Worm (Caenorhabditis elegans): Measurements from ENCODE around the gene rsp-6.

The rsp-6 gene

DNA sequence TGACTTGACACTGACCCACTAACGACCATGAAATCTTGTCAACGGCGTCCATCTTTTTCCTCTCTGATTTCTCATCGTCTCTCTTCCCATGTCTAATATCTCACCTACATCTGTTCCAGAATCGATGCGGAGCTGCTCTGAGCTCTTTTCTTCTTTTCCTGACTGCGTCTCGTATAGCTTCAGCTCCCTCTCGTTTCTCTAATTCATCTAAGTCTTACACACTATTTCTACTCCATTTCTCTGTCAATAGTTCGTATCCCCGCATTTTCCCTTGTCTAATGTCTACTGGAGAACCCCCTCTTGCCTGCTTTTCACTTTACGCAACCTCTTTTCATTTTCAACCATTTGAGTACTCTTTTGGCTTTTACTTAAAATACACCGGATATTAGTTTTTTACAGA lies 26.8 kb upstream of the rsp-6 start, which contains the start of gene ric-3 (continued):
- TF ChIP-seq rnt-1 (tag; optimal IDR thresholded peaks at IDR 0.05) (no peak), pax-1 (tag; optimal IDR thresholded peaks at IDR 0.05) (no peak), dmd-4 (tag; optimal IDR thresholded peaks at IDR 0.05; ENCODE audit: borderline replicate concordance) (peak; percentile 13), ceh-45 (GFP tag; IDR thresholded peaks at IDR 0.05) (no peak), ceh-34 (tag; optimal IDR thresholded peaks at IDR 0.05) (peak; percentile 7), ceh-31 (tag; optimal IDR thresholded peaks at IDR 0.05) (peak; percentile 70)

- peak; percentile 81 for TF ChIP-seq C08G9.2 (tag; optimal IDR thresholded peaks at IDR 0.05)
- TF ChIP-seq sdc-2 (tag; optimal IDR thresholded peaks at IDR 0.05): no peak
- no peak for TF ChIP-seq fkh-10 (GFP tag; optimal IDR thresholded peaks at IDR 0.05)
- peak; percentile 74 for TF ChIP-seq tbx-7 (tag; optimal IDR thresholded peaks at IDR 0.05)
- no peak for TF ChIP-seq mec-3 (tag; optimal IDR thresholded peaks at IDR 0.05; ENCODE audit: borderline replicate concordance)
- TF ChIP-seq tbx-2 (tag; optimal IDR thresholded peaks at IDR 0.05): peak; percentile 21
- TF ChIP-seq zip-5 (tag; optimal IDR thresholded peaks at IDR 0.05): peak; percentile 46
- peak; percentile 49 for TF ChIP-seq ceh-2 (tag; optimal IDR thresholded peaks at IDR 0.05)
- no peak for TF ChIP-seq hlh-13 (GFP tag; optimal IDR thresholded peaks at IDR 0.05)
- peak; percentile 58 for TF ChIP-seq ets-4 (tag; optimal IDR thresholded peaks at IDR 0.05)
- TF ChIP-seq ceh-18 (tag; optimal IDR thresholded peaks at IDR 0.05): peak; percentile 18
- TF ChIP-seq elt-2 (tag; optimal IDR thresholded peaks at IDR 0.05): peak; percentile 27
- peak; percentile 6 for TF ChIP-seq ceh-14 (tag; optimal IDR thresholded peaks at IDR 0.05)
- TF ChIP-seq hlh-6 (tag; optimal IDR thresholded peaks at IDR 0.05): no peak
- peak; percentile 52 for TF ChIP-seq ceh-31 (tag; optimal IDR thresholded peaks at IDR 0.05)
These were observed 25.5 kb upstream of the rsp-6 start for ce11 chrIV:7816402-7817102.

DNA sequence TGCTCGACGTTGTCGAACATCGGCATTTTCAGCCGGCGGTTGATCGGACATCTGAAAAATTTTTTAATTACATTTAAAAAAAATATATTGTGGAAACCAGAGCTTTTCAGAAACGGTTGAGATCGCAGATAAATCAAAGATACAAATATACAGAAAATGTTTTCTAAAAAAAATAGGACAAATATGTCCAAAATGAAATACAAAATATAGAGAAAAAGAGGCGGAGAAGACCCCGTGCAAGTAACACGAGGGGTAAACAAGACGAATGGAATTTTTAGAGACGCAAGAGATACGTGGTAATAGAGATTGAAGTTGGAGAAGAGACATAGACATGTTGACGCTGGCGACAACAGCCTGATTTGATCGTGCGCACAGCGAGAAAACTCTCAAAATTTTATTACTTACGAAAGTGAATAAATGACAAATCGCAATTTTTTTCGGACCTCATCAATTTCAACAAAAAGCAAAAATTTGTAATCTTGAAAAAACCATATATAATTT lies 24.7 kb upstream of the rsp-6 start, which contains the start of gene cdgs-1:
cdgs-1 (minus strand) TSS at position 51 of the 501 bp plus-strand sequence.
- TF ChIP-seq syd-9 (tag; optimal IDR thresholded peaks at IDR 0.05) (no peak), ceh-6 (GFP tag; optimal IDR thresholded peaks at IDR 0.05) (no peak), nfya-1 (tag; optimal IDR thresholded peaks at IDR 0.05) (peak; percentile 31), hlh-30 (tag; optimal IDR thresholded peaks at IDR 0.05; ENCODE audit: insufficient read depth) (peak; percentile 68), unc-42 (tag; optimal IDR thresholded peaks at IDR 0.05) (peak; percentile 78)

DNA sequence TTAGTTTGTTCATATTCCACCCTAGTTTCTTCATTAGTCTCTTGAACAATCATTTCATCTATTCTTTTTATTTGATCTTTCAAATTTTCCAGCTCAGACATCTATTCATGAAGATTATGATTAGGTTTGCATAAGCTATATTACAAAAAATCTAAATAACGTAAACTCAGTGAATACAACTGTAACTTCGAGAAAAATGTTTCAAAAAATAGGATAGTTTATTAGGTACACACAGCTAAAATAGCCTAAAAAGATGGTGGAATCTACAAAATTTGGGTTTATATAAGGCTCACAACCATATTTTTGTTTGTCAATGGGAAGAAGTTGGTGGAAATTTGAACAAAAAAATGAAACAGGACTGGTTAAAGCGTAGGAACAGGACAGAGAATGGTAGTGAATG lies 21.7 kb upstream of the rsp-6 start, which contains the start of gene zgpa-1:
zgpa-1 (minus strand) TSS at position 101 of the 400 bp plus-strand sequence.
- TF ChIP-seq C38D4.7 (GFP tag; optimal IDR thresholded peaks at IDR 0.05) (no peak), pax-1 (tag; optimal IDR thresholded peaks at IDR 0.05) (no peak), eyg-1 (tag; optimal IDR thresholded peaks at IDR 0.05) (no peak), mec-3 (tag; optimal IDR thresholded peaks at IDR 0.05; ENCODE audit: borderline replicate concordance) (no peak), ceh-2 (tag; optimal IDR thresholded peaks at IDR 0.05) (no peak), unc-3 (GFP tag; conservative IDR thresholded peaks at IDR 0.05) (no peak), unc-3 (tag; optimal IDR thresholded peaks at IDR 0.05) (no peak), dve-1 (tag; optimal IDR thresholded peaks at IDR 0.05) (no peak), hlh-30 (tag; optimal IDR thresholded peaks at IDR 0.05; ENCODE audit: insufficient read depth) (no peak)

DNA sequence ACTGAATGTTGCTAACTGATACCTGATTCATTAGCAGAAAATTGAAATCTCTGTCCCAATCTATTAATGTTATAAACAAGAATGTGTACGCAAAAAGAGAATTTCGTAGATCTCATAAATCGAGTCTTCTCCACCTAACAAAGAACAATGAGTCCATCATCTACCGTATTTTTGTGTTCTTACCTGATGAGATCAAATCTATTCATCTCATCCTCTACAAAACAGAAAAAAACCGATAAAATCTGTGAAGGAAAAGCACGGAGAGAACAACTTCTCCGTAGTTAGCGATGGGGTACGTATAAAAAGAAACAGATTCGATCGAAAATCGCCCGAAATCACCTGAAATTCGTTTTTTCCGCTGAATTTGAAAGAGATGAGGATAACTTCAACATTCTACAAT lies 17.6 kb upstream of the rsp-6 start, which contains the start of gene C33H5.1:
C33H5.1 (plus strand) TSS at position 330 of the 400 bp plus-strand sequence.
- no peak for TF ChIP-seq ztf-16 (tag; optimal IDR thresholded peaks at IDR 0.05)
- no peak for TF ChIP-seq lin-11 (tag; optimal IDR thresholded peaks at IDR 0.05)
- TF ChIP-seq pag-3 (tag; optimal IDR thresholded peaks at IDR 0.05; ENCODE audit: borderline replicate concordance): no peak
- no peak for TF ChIP-seq unc-42 (tag; optimal IDR thresholded peaks at IDR 0.05)
- TF ChIP-seq ceh-24 (tag; optimal IDR thresholded peaks at IDR 0.05): no peak
- TF ChIP-seq tbx-7 (tag; optimal IDR thresholded peaks at IDR 0.05): no peak
- no peak for TF ChIP-seq ceh-45 (GFP tag; IDR thresholded peaks at IDR 0.05)
- no peak for TF ChIP-seq C38D4.7 (GFP tag; optimal IDR thresholded peaks at IDR 0.05)
